Fruit fly (Drosophila melanogaster): ENCODE data around the gene CG10713.

The CG10713 gene

dm6 chr3L:13442400-13442799, 7.4 kb upstream of the CG10713 start, which contains the start of gene cmb (continued):
- TF ChIP-seq Hr3 (GFP tag; optimal IDR thresholded peaks at IDR 0.05) = no peak
- peak; percentile 43 for TF ChIP-seq CTCF (GFP tag; optimal IDR thresholded peaks at IDR 0.05)
- no peak for TF ChIP-seq CrebB (tag; optimal IDR thresholded peaks at IDR 0.05)
- TF ChIP-seq chm (GFP tag; IDR thresholded peaks at IDR 0.05) = no peak
- TF ChIP-seq Taf1 (GFP tag; IDR thresholded peaks at IDR 0.05) = no peak
- no peak for TF ChIP-seq NK7.1 (GFP tag; optimal IDR thresholded peaks at IDR 0.05)
- no peak for TF ChIP-seq Stat92E (GFP tag; optimal IDR thresholded peaks at IDR 0.05)

dm6 chr3L:13440370-13440960, 5.4 kb upstream of the CG10713 start, which contains the start of the genes CG10140 and CG14109:
CG10140 (minus strand) TSS chr3L:13440470.
CG14109 (plus strand) TSS chr3L:13440910.
- TF ChIP-seq gsb-n (tag; optimal IDR thresholded peaks at IDR 0.05) (no peak), CG4707 (GFP tag; optimal IDR thresholded peaks at IDR 0.05) (no peak), Ets65A (GFP tag) (no peak), gro (GFP tag; optimal IDR thresholded peaks at IDR 0.05) (no peak), CG4404 (GFP tag; IDR thresholded peaks at IDR 0.05) (no peak), Hey (tag; optimal IDR thresholded peaks at IDR 0.05) (no peak), unc-4 (GFP tag; IDR thresholded peaks at IDR 0.05; ENCODE audit: partially characterized antibody) (no peak), Bgb (GFP tag; IDR thresholded peaks at IDR 0.05; ENCODE audit: partially characterized antibody) (no peak), CG6791 (GFP tag; IDR thresholded peaks at IDR 0.05; ENCODE audit: partially characterized antibody) (no peak), bigmax (GFP tag; optimal IDR thresholded peaks at IDR 0.05) (no peak), Deaf1 (tag; optimal IDR thresholded peaks at IDR 0.05) (peak; percentile 89), tio (GFP tag; optimal IDR thresholded peaks at IDR 0.05) (no peak), D19A (tag; optimal IDR thresholded peaks at IDR 0.05) (peak; percentile 20), CG7786 (GFP tag; optimal IDR thresholded peaks at IDR 0.05) (no peak), CG1233 (GFP tag; optimal IDR thresholded peaks at IDR 0.05) (no peak), z (GFP tag; IDR thresholded peaks at IDR 0.05) (no peak)

- TF ChIP-seq CG15269 (tag; optimal IDR thresholded peaks at IDR 0.05) (no peak), lilli (GFP tag; optimal IDR thresholded peaks at IDR 0.05) (no peak), sens (GFP tag) (no peak), CG9437 (GFP tag; optimal IDR thresholded peaks at IDR 0.05) (no peak)
Observed at dm6 chr3L:13437654-13438053, 2.6 kb upstream of the CG10713 start, which contains the start of gene CG10725. CG10725 (plus strand) TSS chr3L:13437954.

- TF ChIP-seq crc (GFP tag; optimal IDR thresholded peaks at IDR 0.05) = no peak
- no peak for TF ChIP-seq NC2α (GFP tag; optimal IDR thresholded peaks at IDR 0.05)
- no peak for TF ChIP-seq zfh2 (GFP tag; optimal IDR thresholded peaks at IDR 0.05)
- no peak for TF ChIP-seq CG7928 (GFP tag; optimal IDR thresholded peaks at IDR 0.05)
Observed at dm6 chr3L:13437036-13437435, 2.0 kb upstream of the CG10713 start, which contains the start of gene CG10154. CG10154 (minus strand) TSS chr3L:13437136.

- TF ChIP-seq Scr (GFP tag; IDR thresholded peaks at IDR 0.05; ENCODE audit: partially characterized antibody) (peak; percentile 56), CG10979 (tag; optimal IDR thresholded peaks at IDR 0.05) (no peak), Ssrp (tag; optimal IDR thresholded peaks at IDR 0.05) (no peak), C15 (GFP tag; IDR thresholded peaks at IDR 0.05) (no peak), zfh2 (GFP tag; optimal IDR thresholded peaks at IDR 0.05) (no peak), vnd (GFP tag; IDR thresholded peaks at IDR 0.05; ENCODE audit: partially characterized antibody) (peak; percentile 57; the same call in 2 of the 3 replicates), nerfin-2 (GFP tag; IDR thresholded peaks at IDR 0.05; ENCODE audit: partially characterized antibody) (peak; percentile 78), luna (GFP tag; optimal IDR thresholded peaks at IDR 0.05) (no peak), br (optimal IDR thresholded peaks at IDR 0.05) (no peak), CG1024 (GFP tag; IDR thresholded peaks at IDR 0.05) (no peak), CG16813 (GFP tag; IDR thresholded peaks at IDR 0.05; ENCODE audit: partially characterized antibody) (peak; percentile 72), CG9609 (GFP tag; optimal IDR thresholded peaks at IDR 0.05) (no peak), CG42726 (GFP tag; IDR thresholded peaks at IDR 0.05; ENCODE audit: partially characterized antibody) (peak; percentile 60; the same call in 1 of the 2 replicates), CG2120 (GFP tag; optimal IDR thresholded peaks at IDR 0.05) (no peak), phol (tag; optimal IDR thresholded peaks at IDR 0.05) (no peak), CoRest (tag; optimal IDR thresholded peaks at IDR 0.05) (no peak)
Observed at dm6 chr3L:13433522-13433921, 1.5 kb downstream of the CG10713 start.
